Worm (Caenorhabditis elegans) whole organism, L4/young adult: ENCODE measurements around the gene nhr-145.

Experiments used
- W03F9.2 ChIP-seq: fragments of 150-350 bp; optimal IDR thresholded peaks from 2 replicates; lab custom pipeline; 2014; ENCODE audit warnings: missing biosample characterization, missing genetic modification characterization
- dao-5 ChIP-seq: sonication (generic microtip); optimal IDR thresholded peaks from 2 replicates; lab custom pipeline; 2016; ENCODE audit warnings: missing genotype, missing genetic modification characterization, moderate library complexity, missing compliant biosample characterization

- TF ChIP-seq dao-5 (tag; lab: Kevin White, UChicago), result no peak
- TF ChIP-seq W03F9.2 (tag; lab: Kevin White, UChicago), result no peak
Observed at ce11 chrV:19119260-19119659, 31.7 kb downstream of the nhr-145 start, which contains the start of gene Y39B6A.13.
